Worm (Caenorhabditis elegans): Measurements from ENCODE around the gene Y57A10A.5.
"Not testable (repeated sequence)": the region's sequence is repeated elsewhere in the genome, so short reads cannot be mapped to it uniquely, and the experiment has no call there.

Y57A10A.5 gene

ce11 chrII:12151640-12152039 is 2.6 kb upstream of the Y57A10A.5 start, which contains the start of gene Y57A10A.4:
Y57A10A.4 (plus strand) TSS chrII:12151940.
- TF ChIP-seq T22C8.4 (GFP tag; IDR thresholded peaks at IDR 0.05); ztf-29 (GFP tag; IDR thresholded peaks at IDR 0.05); cog-1 (tag; optimal IDR thresholded peaks at IDR 0.05): not testable (repeated sequence)

- TF ChIP-seq ref-1 (GFP tag; conservative IDR thresholded peaks at IDR 0.05) (no peak), cog-1 (tag; optimal IDR thresholded peaks at IDR 0.05) (no peak), ztf-23 (GFP tag; IDR thresholded peaks at IDR 0.05) (no peak), flt-1 (GFP tag; IDR thresholded peaks at IDR 0.05) (no peak), klf-2 (GFP tag; conservative IDR thresholded peaks at IDR 0.05) (no peak), med-1 (GFP tag; optimal IDR thresholded peaks at IDR 0.05; ENCODE audit: insufficient read depth) (no peak), tab-1 (GFP tag; IDR thresholded peaks at IDR 0.05) (no peak), ztf-29 (GFP tag; IDR thresholded peaks at IDR 0.05) (no peak)
Observed at ce11 chrII:12162997-12163396, 8.7 kb downstream of the Y57A10A.5 start.

- TF ChIP-seq tab-1 (GFP tag; IDR thresholded peaks at IDR 0.05); cog-1 (tag; optimal IDR thresholded peaks at IDR 0.05); T22C8.4 (GFP tag; IDR thresholded peaks at IDR 0.05): not testable (repeated sequence)
Observed at ce11 chrII:12164539-12164938, 10.3 kb downstream of the Y57A10A.5 start, which contains the start of gene Y57A10A.8. Y57A10A.8 (plus strand) TSS chrII:12164839.

- TF ChIP-seq tab-1 (GFP tag; IDR thresholded peaks at IDR 0.05) (no peak), ztf-23 (GFP tag; IDR thresholded peaks at IDR 0.05) (no peak), T22C8.4 (GFP tag; IDR thresholded peaks at IDR 0.05) (no peak), ztf-29 (GFP tag; IDR thresholded peaks at IDR 0.05) (peak; percentile 74; the same call in 1 of the 2 replicates)
Observed at ce11 chrII:12169487-12170128, 15.3 kb downstream of the Y57A10A.5 start.

- TF ChIP-seq ztf-23 (GFP tag; IDR thresholded peaks at IDR 0.05) (no peak), ref-1 (GFP tag; conservative IDR thresholded peaks at IDR 0.05) (no peak), T22C8.4 (GFP tag; IDR thresholded peaks at IDR 0.05) (no peak), med-1 (GFP tag; optimal IDR thresholded peaks at IDR 0.05; ENCODE audit: insufficient read depth) (no peak), tab-1 (GFP tag; IDR thresholded peaks at IDR 0.05) (no peak), cog-1 (tag; optimal IDR thresholded peaks at IDR 0.05) (no peak), flt-1 (GFP tag; IDR thresholded peaks at IDR 0.05) (no peak), klf-2 (GFP tag; conservative IDR thresholded peaks at IDR 0.05) (no peak), ztf-29 (GFP tag; IDR thresholded peaks at IDR 0.05) (no peak)
Observed at ce11 chrII:12172273-12172672, 18.0 kb downstream of the Y57A10A.5 start, which contains the start of gene rol-1. rol-1 (plus strand) TSS chrII:12172573.

- TF ChIP-seq tab-1 (GFP tag; IDR thresholded peaks at IDR 0.05) (no peak), flt-1 (GFP tag; IDR thresholded peaks at IDR 0.05) (no peak), ztf-29 (GFP tag; IDR thresholded peaks at IDR 0.05) (no peak), cog-1 (tag; optimal IDR thresholded peaks at IDR 0.05) (no peak), ref-1 (GFP tag; conservative IDR thresholded peaks at IDR 0.05) (no peak), T22C8.4 (GFP tag; IDR thresholded peaks at IDR 0.05) (no peak), med-1 (GFP tag; optimal IDR thresholded peaks at IDR 0.05; ENCODE audit: insufficient read depth) (no peak)
Observed at ce11 chrII:12175398-12175797, 21.1 kb downstream of the Y57A10A.5 start.

- no peak for TF ChIP-seq ztf-23 (GFP tag; IDR thresholded peaks at IDR 0.05)
- TF ChIP-seq T22C8.4 (GFP tag; IDR thresholded peaks at IDR 0.05): peak; percentile 84
Observed at ce11 chrII:12176521-12176920, 22.2 kb downstream of the Y57A10A.5 start.

- TF ChIP-seq flt-1 (GFP tag; IDR thresholded peaks at IDR 0.05) (no peak), klf-2 (GFP tag; conservative IDR thresholded peaks at IDR 0.05) (no peak), ztf-29 (GFP tag; IDR thresholded peaks at IDR 0.05) (no peak), ref-1 (GFP tag; conservative IDR thresholded peaks at IDR 0.05) (no peak), cog-1 (tag; optimal IDR thresholded peaks at IDR 0.05) (no peak), ztf-23 (GFP tag; IDR thresholded peaks at IDR 0.05) (no peak), T22C8.4 (GFP tag; IDR thresholded peaks at IDR 0.05) (no peak), med-1 (GFP tag; optimal IDR thresholded peaks at IDR 0.05; ENCODE audit: insufficient read depth) (no peak), tab-1 (GFP tag; IDR thresholded peaks at IDR 0.05) (no peak)
Observed at ce11 chrII:12184857-12185256, 30.6 kb downstream of the Y57A10A.5 start, which contains the start of gene Y57A10A.13. Y57A10A.13 (minus strand) TSS chrII:12184902.

- TF ChIP-seq T22C8.4 (GFP tag; IDR thresholded peaks at IDR 0.05) (no peak), med-1 (GFP tag; optimal IDR thresholded peaks at IDR 0.05; ENCODE audit: insufficient read depth) (no peak), tab-1 (GFP tag; IDR thresholded peaks at IDR 0.05) (no peak), cog-1 (tag; optimal IDR thresholded peaks at IDR 0.05) (no peak), ztf-23 (GFP tag; IDR thresholded peaks at IDR 0.05) (no peak), ztf-29 (GFP tag; IDR thresholded peaks at IDR 0.05) (no peak), ref-1 (GFP tag; conservative IDR thresholded peaks at IDR 0.05) (no peak), klf-2 (GFP tag; conservative IDR thresholded peaks at IDR 0.05) (no peak), flt-1 (GFP tag; IDR thresholded peaks at IDR 0.05) (no peak)
Observed at ce11 chrII:12185710-12186109, 31.4 kb downstream of the Y57A10A.5 start, which contains the start of gene Y57A10A.14. Y57A10A.14 (plus strand) TSS chrII:12185937.

ce11 chrII:12186726-12187125 is 32.4 kb downstream of the Y57A10A.5 start:
- TF ChIP-seq ztf-29 (GFP tag; IDR thresholded peaks at IDR 0.05): no peak
- no peak for TF ChIP-seq ref-1 (GFP tag; conservative IDR thresholded peaks at IDR 0.05)
- TF ChIP-seq klf-2 (GFP tag; conservative IDR thresholded peaks at IDR 0.05): no peak
- TF ChIP-seq med-1 (GFP tag; optimal IDR thresholded peaks at IDR 0.05; ENCODE audit: insufficient read depth): no peak
- no peak for TF ChIP-seq flt-1 (GFP tag; IDR thresholded peaks at IDR 0.05)
- no peak for TF ChIP-seq tab-1 (GFP tag; IDR thresholded peaks at IDR 0.05)
- no peak for TF ChIP-seq ztf-23 (GFP tag; IDR thresholded peaks at IDR 0.05)
- TF ChIP-seq cog-1 (tag; optimal IDR thresholded peaks at IDR 0.05): no peak
